Worm (Caenorhabditis elegans): ENCODE data around the gene nep-25.

ce11 chrII:5866920-5867319 lies 24.9 kb downstream of the nep-25 start:
- TF ChIP-seq him-1 (tag; optimal IDR thresholded peaks at IDR 0.05) (no peak), W03F9.2 (tag; optimal IDR thresholded peaks at IDR 0.05) (no peak), dao-5 (tag; optimal IDR thresholded peaks at IDR 0.05) (no peak)

All from whole organism, L4/young adult.